Worm (Caenorhabditis elegans) whole organism, mixed stage, embryonic: Measurements from ENCODE around the gene ncs-4.

Source experiments
- ceh-83 ChIP-seq: fragments of 200-800 bp; sonication (Bioruptor generic); optimal IDR thresholded peaks from 2 replicates; lab custom pipeline; 2018; ENCODE audit warnings: mild to moderate bottlenecking, missing genetic modification characterization, missing compliant biosample characterization
- flh-1 ChIP-seq: fragments of 200-800 bp; sonication (Bioruptor generic); optimal IDR thresholded peaks from 2 replicates; lab custom pipeline; 2018; ENCODE audit warnings: mild to moderate bottlenecking, missing genetic modification characterization, moderate library complexity, missing compliant biosample characterization
- snpc-4 ChIP-seq: fragments of 150-350 bp; optimal IDR thresholded peaks from 2 replicates; lab custom pipeline; 2014; ENCODE audit warnings: missing biosample characterization, missing genetic modification characterization
- unc-39 ChIP-seq: fragments of 150-350 bp; optimal IDR thresholded peaks from 2 replicates; lab custom pipeline; 2014; ENCODE audit warnings: missing biosample characterization, missing genetic modification characterization
- ztf-11 ChIP-seq: fragments of 150-350 bp; optimal IDR thresholded peaks from 2 replicates; lab custom pipeline; 2014; ENCODE audit warnings: missing biosample characterization, missing genetic modification characterization

DNA sequence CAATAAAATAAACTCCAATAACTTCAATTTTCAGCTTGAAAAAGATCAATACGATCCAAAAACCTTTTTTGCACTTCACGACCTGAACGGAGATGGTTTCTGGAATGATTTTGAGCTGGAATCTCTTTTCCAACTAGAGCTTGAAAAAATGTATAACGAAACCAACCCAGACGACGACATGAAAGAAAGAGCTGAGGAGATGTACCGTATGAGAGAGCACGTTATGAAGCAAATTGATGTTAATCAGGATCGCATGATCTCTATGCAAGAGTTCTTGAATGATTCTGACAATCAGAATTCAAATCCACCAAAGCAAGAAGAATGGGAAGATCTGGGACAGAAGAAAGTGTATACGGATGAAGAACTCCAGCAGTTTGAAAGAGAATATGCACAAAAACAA lies 22.9 kb downstream of the ncs-4 start:
- no peak for TF ChIP-seq snpc-4 (tag; lab: Kevin White, UChicago)
- TF ChIP-seq ztf-11 (tag; lab: Kevin White, UChicago), result no peak
- TF ChIP-seq ceh-83 (GFP tag; lab: Kevin White, UChicago), result no peak
- TF ChIP-seq flh-1 (GFP tag; lab: Kevin White, UChicago), result no peak
- TF ChIP-seq unc-39 (tag; lab: Kevin White, UChicago), result no peak
